Worm (Caenorhabditis elegans) whole organism, L1 larva: Measurements from ENCODE around the gene oac-54.

Experiments used
- C04F5.9 ChIP-seq: sonication (generic microtip); optimal IDR thresholded peaks from 2 replicates; lab custom pipeline; 2016; ENCODE audit warnings: missing genetic modification characterization, missing compliant biosample characterization
- C16A3.4 ChIP-seq: fragments of 150-350 bp; optimal IDR thresholded peaks from 2 replicates; lab custom pipeline; 2014; ENCODE audit warnings: missing biosample characterization, missing genetic modification characterization
- C34B4.2 ChIP-seq: sonication (generic microtip); optimal IDR thresholded peaks from 2 replicates; lab custom pipeline; 2017; ENCODE audit warnings: mild to moderate bottlenecking, missing genetic modification characterization, missing compliant biosample characterization
- F16B12.6 ChIP-seq: fragments of 150-350 bp; optimal IDR thresholded peaks from 2 replicates; lab custom pipeline; 2014; ENCODE audit warnings: missing biosample characterization, missing genetic modification characterization
- Y116A8C.19 ChIP-seq: sonication (generic microtip); optimal IDR thresholded peaks from 2 replicates; lab custom pipeline; 2016; ENCODE audit warnings: missing compliant biosample characterization, missing genetic modification characterization, borderline replicate concordance
- aha-1 ChIP-seq: fragments of 150-350 bp; optimal IDR thresholded peaks from 2 replicates; lab custom pipeline; 2014; ENCODE audit warnings: missing biosample characterization, missing genetic modification characterization
- aly-2 ChIP-seq: fragments of 150-350 bp; optimal IDR thresholded peaks from 2 replicates; lab custom pipeline; 2014; ENCODE audit warnings: missing biosample characterization, missing genetic modification characterization
- ama-1 ChIP-seq: fragments of 150-350 bp; optimal IDR thresholded peaks from 2 replicates; lab custom pipeline; 2014
- ceh-63 ChIP-seq: fragments of 200-800 bp; sonication (Bioruptor generic); optimal IDR thresholded peaks from 2 replicates; lab custom pipeline; 2018; ENCODE audit warnings: mild to moderate bottlenecking, missing genetic modification characterization, missing compliant biosample characterization
- ceh-8 ChIP-seq: fragments of 200-800 bp; sonication (Bioruptor generic); optimal IDR thresholded peaks from 2 replicates; lab custom pipeline; 2018; ENCODE audit warnings: mild to moderate bottlenecking, missing genetic modification characterization, moderate library complexity, missing compliant biosample characterization
- ceh-82 ChIP-seq, 3 experiments: fragments of 150-350 bp in 1 of 3; sonication (generic microtip) in 2 of 3; optimal IDR thresholded peaks; 2 replicates each; lab custom pipeline; 2014 to 2017; ENCODE audit warnings: missing biosample characterization in 3 of 3, missing genetic modification characterization in 3 of 3
- ces-1 ChIP-seq: fragments of 150-350 bp; optimal IDR thresholded peaks from 2 replicates; lab custom pipeline; 2014; ENCODE audit warnings: missing biosample characterization, missing genetic modification reagents, missing genetic modification characterization
- dsc-1 ChIP-seq: sonication (generic microtip); optimal IDR thresholded peaks from 2 replicates; lab custom pipeline; 2016; ENCODE audit warnings: mild to moderate bottlenecking, missing genetic modification characterization, missing compliant biosample characterization
- efl-3 ChIP-seq: fragments of 200-800 bp; sonication (Bioruptor generic); optimal IDR thresholded peaks from 2 replicates; lab custom pipeline; 2018; ENCODE audit warnings: mild to moderate bottlenecking, missing genetic modification characterization, missing compliant biosample characterization
- elt-2 ChIP-seq: sonication (generic microtip); optimal IDR thresholded peaks from 2 replicates; lab custom pipeline; 2016; ENCODE audit warnings: missing genetic modification characterization, mild to moderate bottlenecking, inconsistent platforms, missing compliant biosample characterization, missing genetic modification reagents
- elt-3 ChIP-seq, 6 experiments: fragments of 150-350 bp in 1 of 6; sonication (generic microtip); optimal IDR thresholded peaks; 2 replicates each; lab custom pipeline; 2017 to 2018; ENCODE audit warnings: missing biosample characterization in 6 of 6, missing genetic modification characterization in 6 of 6, inconsistent platforms in 1 of 6
- ets-5 ChIP-seq: fragments of 200-800 bp; sonication (Bioruptor generic); IDR thresholded peaks from 2 replicates; pipeline ENCODE4 v1.3.6; 2022; ENCODE audit warnings: missing genetic modification characterization, missing compliant biosample characterization
- fkh-4 ChIP-seq: sonication (generic microtip); optimal IDR thresholded peaks from 2 replicates; lab custom pipeline; 2016; ENCODE audit warnings: missing compliant biosample characterization, missing genetic modification characterization, borderline replicate concordance
- fos-1 ChIP-seq: fragments of 150-350 bp; optimal IDR thresholded peaks from 2 replicates; lab custom pipeline; 2014; ENCODE audit warnings: missing biosample characterization, missing genetic modification characterization
- irx-1 ChIP-seq: sonication (generic microtip); optimal IDR thresholded peaks from 2 replicates; lab custom pipeline; 2016; ENCODE audit warnings: missing genetic modification characterization, missing compliant biosample characterization
- isw-1 ChIP-seq: fragments of 200-800 bp; sonication (Bioruptor generic); IDR thresholded peaks from 2 replicates; pipeline ENCODE4 v1.3.6; 2022; ENCODE audit warnings: missing genetic modification characterization, missing compliant biosample characterization
- jun-1 ChIP-seq: fragments of 150-350 bp; optimal IDR thresholded peaks from 2 replicates; lab custom pipeline; 2014; ENCODE audit warnings: missing biosample characterization, missing genetic modification reagents, missing genetic modification characterization
- lin-13 ChIP-seq: fragments of 150-350 bp; optimal IDR thresholded peaks from 2 replicates; lab custom pipeline; 2014; ENCODE audit warnings: missing biosample characterization, missing genetic modification reagents, missing genetic modification characterization
- lin-14 ChIP-seq: fragments of 200-800 bp; sonication (Bioruptor generic); optimal IDR thresholded peaks from 2 replicates; lab custom pipeline; 2018; ENCODE audit warnings: mild to moderate bottlenecking, missing genetic modification characterization, moderate library complexity, missing compliant biosample characterization
- lin-35 ChIP-seq, 2 experiments: fragments of 150-350 bp; optimal IDR thresholded peaks; 2 replicates each; lab custom pipeline; 2014; ENCODE audit warnings: missing biosample characterization in 2 of 2, missing genetic modification characterization in 2 of 2, missing genetic modification reagents in 2 of 2
- lin-39 ChIP-seq: fragments of 150-350 bp; optimal IDR thresholded peaks from 2 replicates; lab custom pipeline; 2014; ENCODE audit warnings: missing biosample characterization, missing genetic modification reagents, missing genetic modification characterization
- lir-3 ChIP-seq: sonication (generic microtip); optimal IDR thresholded peaks from 2 replicates; lab custom pipeline; 2016; ENCODE audit warnings: mild to moderate bottlenecking, missing genetic modification characterization, moderate library complexity, missing compliant biosample characterization; ENCODE audit not compliant: poor library complexity
- lsy-2 ChIP-seq, 2 experiments: fragments of 150-350 bp; optimal IDR thresholded peaks; 2 replicates each; lab custom pipeline; 2014; ENCODE audit warnings: missing biosample characterization in 2 of 2, missing genetic modification characterization in 2 of 2
- mef-2 ChIP-seq: fragments of 150-350 bp; optimal IDR thresholded peaks from 2 replicates; lab custom pipeline; 2014; ENCODE audit warnings: missing biosample characterization, missing genetic modification characterization
- mep-1 ChIP-seq: fragments of 150-350 bp; optimal IDR thresholded peaks from 2 replicates; lab custom pipeline; 2014; ENCODE audit warnings: missing biosample characterization, missing genetic modification characterization
- nhr-12 ChIP-seq: sonication (generic microtip); optimal IDR thresholded peaks from 2 replicates; lab custom pipeline; 2017; ENCODE audit warnings: missing biosample characterization, missing genetic modification characterization
- nhr-237 ChIP-seq: fragments of 150-350 bp; optimal IDR thresholded peaks from 2 replicates; lab custom pipeline; 2014; ENCODE audit warnings: missing biosample characterization, missing genetic modification characterization
- nhr-47 ChIP-seq: sonication (generic microtip); optimal IDR thresholded peaks from 2 replicates; lab custom pipeline; 2016; ENCODE audit warnings: mild to moderate bottlenecking, missing genetic modification characterization, moderate library complexity, missing compliant biosample characterization
- nhr-76 ChIP-seq: sonication (generic microtip); optimal IDR thresholded peaks from 2 replicates; lab custom pipeline; 2017; ENCODE audit warnings: missing biosample characterization, missing genetic modification characterization
- nhr-84 ChIP-seq: sonication (generic microtip); optimal IDR thresholded peaks from 2 replicates; lab custom pipeline; 2017; ENCODE audit warnings: missing biosample characterization, missing genetic modification characterization
- nhr-85 ChIP-seq: sonication (generic microtip); peaks from one replicate; lab custom pipeline; 2016; ENCODE audit warnings: missing genetic modification characterization, inconsistent platforms, missing compliant biosample characterization
- nhr-90 ChIP-seq: sonication (generic microtip); optimal IDR thresholded peaks from 2 replicates; lab custom pipeline; 2016; ENCODE audit warnings: mild to moderate bottlenecking, missing genetic modification characterization, missing compliant biosample characterization; ENCODE audit not compliant: poor library complexity
- pag-3 ChIP-seq: sonication (generic microtip); optimal IDR thresholded peaks from 2 replicates; lab custom pipeline; 2017; ENCODE audit warnings: missing genetic modification characterization, mild to moderate bottlenecking, missing compliant biosample characterization, antibody characterized with exemption, borderline replicate concordance; ENCODE audit not compliant: insufficient read depth
- pqm-1 ChIP-seq: sonication (generic microtip); optimal IDR thresholded peaks from 3 replicates; lab custom pipeline; 2017; ENCODE audit warnings: missing biosample characterization, missing genetic modification characterization
- rnt-1 ChIP-seq: sonication (generic microtip); optimal IDR thresholded peaks from 2 replicates; lab custom pipeline; 2016; ENCODE audit warnings: mild to moderate bottlenecking, missing genetic modification characterization, moderate library complexity, missing compliant biosample characterization
- skn-1 ChIP-seq: fragments of 150-350 bp; optimal IDR thresholded peaks from 2 replicates; lab custom pipeline; 2014; ENCODE audit warnings: missing biosample characterization, missing genetic modification characterization
- snpc-4 ChIP-seq: fragments of 150-350 bp; optimal IDR thresholded peaks from 2 replicates; lab custom pipeline; 2014; ENCODE audit warnings: missing biosample characterization, missing genetic modification characterization
- snu-23 ChIP-seq: sonication (generic microtip); optimal IDR thresholded peaks from 2 replicates; lab custom pipeline; 2016; ENCODE audit warnings: missing genetic modification characterization, missing compliant biosample characterization
- sox-4 ChIP-seq: sonication (generic microtip); optimal IDR thresholded peaks from 2 replicates; lab custom pipeline; 2016; ENCODE audit warnings: missing genetic modification characterization, missing compliant biosample characterization
- tlp-1 ChIP-seq: fragments of 150-350 bp; optimal IDR thresholded peaks from 2 replicates; lab custom pipeline; 2014; ENCODE audit warnings: missing biosample characterization, missing genetic modification characterization
- unc-130 ChIP-seq: fragments of 150-350 bp; optimal IDR thresholded peaks from 2 replicates; lab custom pipeline; 2017; ENCODE audit warnings: missing biosample characterization, missing genetic modification characterization, inconsistent platforms
- unc-30 ChIP-seq: sonication (generic microtip); optimal IDR thresholded peaks from 2 replicates; lab custom pipeline; 2017; ENCODE audit warnings: missing biosample characterization, missing genetic modification characterization
- unc-62 ChIP-seq: fragments of 150-350 bp; optimal IDR thresholded peaks from 2 replicates; lab custom pipeline; 2014; ENCODE audit warnings: missing biosample characterization, missing genetic modification reagents, missing genetic modification characterization
- unc-98 ChIP-seq: fragments of 200-800 bp; sonication (Bioruptor generic); IDR thresholded peaks from 2 replicates; pipeline ENCODE4 v1.3.6; 2022; ENCODE audit warnings: missing genetic modification characterization, missing compliant biosample characterization
- vab-15 ChIP-seq: sonication (generic microtip); optimal IDR thresholded peaks from 2 replicates; lab custom pipeline; 2017; ENCODE audit warnings: missing genotype, mild to moderate bottlenecking, missing genetic modification characterization, missing compliant biosample characterization
- zag-1 ChIP-seq: fragments of 150-350 bp; optimal IDR thresholded peaks from 2 replicates; lab custom pipeline; 2014; ENCODE audit warnings: missing biosample characterization, missing genetic modification characterization
- zip-4 ChIP-seq: fragments of 200-800 bp; sonication (Bioruptor generic); optimal IDR thresholded peaks from 2 replicates; lab custom pipeline; 2018; ENCODE audit warnings: mild to moderate bottlenecking, missing genetic modification characterization, moderate library complexity, missing compliant biosample characterization

The oac-54 gene

ce11 chrII:9116404-9116803 is 41.5 kb upstream of the oac-54 start:
- TF ChIP-seq vab-15 (tag; lab: Kevin White, UChicago) = no peak
- TF ChIP-seq lin-35 (GFP tag; optimal IDR thresholded peaks at IDR 0.05; lab: Kevin White, UChicago) = peak in 1 of 2 experiments; percentile 42

- TF ChIP-seq lin-14 (peak; percentile 67), nhr-84 (tag; lab: Kevin White, UChicago) (no peak), elt-3 (tag; optimal IDR thresholded peaks at IDR 0.05; lab: Kevin White, UChicago) (no peak), Y116A8C.19 (tag; lab: Kevin White, UChicago) (no peak), tlp-1 (tag; lab: Kevin White, UChicago) (no peak), nhr-90 (tag; lab: Kevin White, UChicago) (no peak), mef-2 (tag; lab: Kevin White, UChicago) (no peak), isw-1 (GFP tag; lab: Robert Waterston, UW) (no peak), unc-30 (no peak), zag-1 (tag; lab: Kevin White, UChicago) (no peak), fos-1 (tag; lab: Kevin White, UChicago) (no peak), dsc-1 (tag; lab: Kevin White, UChicago) (peak; percentile 93), lsy-2 (tag; optimal IDR thresholded peaks at IDR 0.05; lab: Kevin White, UChicago) (peak; percentile 45 to 55), C34B4.2 (tag; lab: Kevin White, UChicago) (no peak), sox-4 (peak; percentile 96), jun-1 (tag; lab: Kevin White, UChicago) (no peak), nhr-47 (tag; lab: Kevin White, UChicago) (peak; percentile 82), aha-1 (no peak), pqm-1 (tag; lab: Kevin White, UChicago) (peak; percentile 3), fkh-4 (tag; lab: Kevin White, UChicago) (no peak), ceh-8 (peak; percentile 16), F16B12.6 (tag; lab: Kevin White, UChicago) (no peak), snpc-4 (tag; lab: Kevin White, UChicago) (no peak), ceh-63 (GFP tag; lab: Kevin White, UChicago) (no peak), skn-1 (tag; lab: Kevin White, UChicago) (no peak), C16A3.4 (tag; lab: Kevin White, UChicago) (no peak), aly-2 (tag; lab: Kevin White, UChicago) (no peak), lin-39 (tag; lab: Kevin White, UChicago) (no peak), nhr-12 (tag; lab: Kevin White, UChicago) (no peak), pag-3 (tag; lab: Kevin White, UChicago) (no peak), mep-1 (tag; lab: Kevin White, UChicago) (peak; percentile 9), lir-3 (tag; lab: Kevin White, UChicago) (no peak), zip-4 (peak; percentile 60), ets-5 (GFP tag; lab: Robert Waterston, UW) (no peak), unc-130 (tag; lab: Kevin White, UChicago) (no peak), lin-35 (GFP tag; optimal IDR thresholded peaks at IDR 0.05; lab: Kevin White, UChicago) (peak in 1 of 2 experiments; percentile 32), elt-2 (tag; lab: Kevin White, UChicago) (peak; percentile 69), nhr-237 (tag; lab: Kevin White, UChicago) (no peak), C04F5.9 (no peak), unc-98 (no peak), irx-1 (tag; lab: Kevin White, UChicago) (no peak), lin-13 (peak; percentile 10), ceh-82 (tag; optimal IDR thresholded peaks at IDR 0.05; lab: Kevin White, UChicago) (no peak), unc-62 (GFP tag; lab: Kevin White, UChicago) (no peak), ama-1 (lab: Kevin White, UChicago) (no peak), ces-1 (no peak), rnt-1 (tag; lab: Kevin White, UChicago) (no peak), nhr-76 (tag; lab: Kevin White, UChicago) (no peak), snu-23 (GFP tag; lab: Kevin White, UChicago) (no peak), efl-3 (GFP tag; lab: Kevin White, UChicago) (no peak), nhr-85 (tag; lab: Kevin White, UChicago) (no peak)
These were observed 40.1 kb upstream of the oac-54 start for ce11 chrII:9117789-9118242.
